Worm (Caenorhabditis elegans) whole organism, L3 larva: Measurements from ENCODE around the gene moc-5.
A peak's percentile ranks its signal among the peaks of the same experiment; 100 is the strongest.

Experiments
- R02D3.7 ChIP-seq: fragments of 150-350 bp; optimal IDR thresholded peaks from 2 replicates; lab custom pipeline; 2014; ENCODE audit warnings: missing biosample characterization, missing genetic modification characterization
- ZK546.5 ChIP-seq: sonication (generic microtip); optimal IDR thresholded peaks from 2 replicates; lab custom pipeline; 2017; ENCODE audit warnings: missing biosample characterization, missing genetic modification characterization
- aly-2 ChIP-seq: fragments of 150-350 bp; optimal IDR thresholded peaks from 2 replicates; lab custom pipeline; 2014; ENCODE audit warnings: missing biosample characterization, missing genetic modification characterization
- ama-1 ChIP-seq: fragments of 150-350 bp; optimal IDR thresholded peaks from 2 replicates; lab custom pipeline; 2018
- ceh-16 ChIP-seq: sonication (generic microtip); optimal IDR thresholded peaks from 2 replicates; lab custom pipeline; 2017; ENCODE audit warnings: missing biosample characterization, missing genetic modification characterization
- ceh-82 ChIP-seq: fragments of 150-350 bp; optimal IDR thresholded peaks from 2 replicates; lab custom pipeline; 2014; ENCODE audit warnings: missing biosample characterization, missing genetic modification characterization
- ceh-9 ChIP-seq: sonication (generic microtip); optimal IDR thresholded peaks from 2 replicates; lab custom pipeline; 2018; ENCODE audit warnings: missing biosample characterization, missing genetic modification characterization
- egl-27 ChIP-seq: sonication (generic microtip); optimal IDR thresholded peaks from 4 replicates; lab custom pipeline; 2017; ENCODE audit warnings: missing biosample characterization, missing genetic modification reagents, missing genetic modification characterization
- egl-5 ChIP-seq: fragments of 150-350 bp; optimal IDR thresholded peaks from 2 replicates; lab custom pipeline; 2017; ENCODE audit warnings: missing biosample characterization, missing genetic modification reagents, missing genetic modification characterization, inconsistent platforms
- elt-1 ChIP-seq: fragments of 150-350 bp; optimal IDR thresholded peaks from 2 replicates; lab custom pipeline; 2014; ENCODE audit warnings: missing biosample characterization, missing genetic modification characterization
- elt-2 ChIP-seq: sonication (generic microtip); optimal IDR thresholded peaks from 2 replicates; lab custom pipeline; 2016; ENCODE audit warnings: missing genetic modification reagents, mild to moderate bottlenecking, missing genetic modification characterization, missing compliant biosample characterization
- elt-3 ChIP-seq, 3 experiments: fragments of 150-350 bp in 1 of 3; sonication (generic microtip) in 2 of 3; optimal IDR thresholded peaks; 2 replicates in 2 of 3; 4 replicates in 1 of 3; lab custom pipeline; 2014 to 2017; ENCODE audit warnings: missing biosample characterization in 3 of 3, missing genetic modification characterization in 3 of 3
- fkh-10 ChIP-seq: sonication (generic microtip); optimal IDR thresholded peaks from 2 replicates; lab custom pipeline; 2017; ENCODE audit warnings: missing biosample characterization, missing genetic modification reagents, missing genetic modification characterization
- fkh-2 ChIP-seq: fragments of 150-350 bp; optimal IDR thresholded peaks from 2 replicates; lab custom pipeline; 2014; ENCODE audit warnings: missing biosample characterization, missing genetic modification reagents, missing genetic modification characterization
- fos-1 ChIP-seq: fragments of 150-350 bp; optimal IDR thresholded peaks from 2 replicates; lab custom pipeline; 2014; ENCODE audit warnings: missing biosample characterization, missing genetic modification characterization
- jun-1 ChIP-seq: fragments of 150-350 bp; optimal IDR thresholded peaks from 2 replicates; lab custom pipeline; 2014; ENCODE audit warnings: missing biosample characterization, missing genetic modification reagents, missing genetic modification characterization
- mdl-1 ChIP-seq: fragments of 150-350 bp; optimal IDR thresholded peaks from 2 replicates; lab custom pipeline; 2014; ENCODE audit warnings: missing biosample characterization, missing genetic modification characterization
- mml-1 ChIP-seq: fragments of 150-350 bp; sonication (generic microtip); optimal IDR thresholded peaks from 3 replicates; lab custom pipeline; 2014; ENCODE audit warnings: missing biosample characterization, missing genetic modification characterization
- nfya-1 ChIP-seq: sonication (generic microtip); optimal IDR thresholded peaks from 2 replicates; lab custom pipeline; 2017; ENCODE audit warnings: missing genetic modification characterization, mild to moderate bottlenecking, missing compliant biosample characterization, antibody characterized with exemption, moderate library complexity; ENCODE audit not compliant: insufficient read depth
- nhr-23 ChIP-seq: fragments of 150-350 bp; optimal IDR thresholded peaks from 2 replicates; lab custom pipeline; 2014; ENCODE audit warnings: missing biosample characterization, missing genetic modification reagents, missing genetic modification characterization
- nhr-237 ChIP-seq: fragments of 150-350 bp; optimal IDR thresholded peaks from 2 replicates; lab custom pipeline; 2014; ENCODE audit warnings: missing biosample characterization, missing genetic modification characterization
- nhr-25 ChIP-seq: sonication (generic microtip); optimal IDR thresholded peaks from 2 replicates; lab custom pipeline; 2017; ENCODE audit warnings: missing biosample characterization, missing genetic modification characterization
- nhr-43 ChIP-seq: sonication (generic microtip); optimal IDR thresholded peaks from 2 replicates; lab custom pipeline; 2016; ENCODE audit warnings: mild to moderate bottlenecking, missing genetic modification characterization, missing compliant biosample characterization; ENCODE audit not compliant: poor library complexity, severe bottlenecking
- nhr-67 ChIP-seq: fragments of 150-350 bp; optimal IDR thresholded peaks from 2 replicates; lab custom pipeline; 2014; ENCODE audit warnings: missing biosample characterization, missing genetic modification characterization
- pha-4 ChIP-seq: fragments of 150-350 bp; optimal IDR thresholded peaks from 2 replicates; lab custom pipeline; 2014; ENCODE audit warnings: missing biosample characterization, missing genetic modification reagents, missing genetic modification characterization
- pqm-1 ChIP-seq: fragments of 150-350 bp; optimal IDR thresholded peaks from 2 replicates; lab custom pipeline; 2017; ENCODE audit warnings: missing biosample characterization, missing genetic modification characterization, inconsistent platforms
- snpc-4 ChIP-seq: fragments of 150-350 bp; optimal IDR thresholded peaks from 2 replicates; lab custom pipeline; 2014; ENCODE audit warnings: missing biosample characterization, missing genetic modification characterization
- tbx-2 ChIP-seq: sonication (generic microtip); optimal IDR thresholded peaks from 2 replicates; lab custom pipeline; 2016; ENCODE audit warnings: mild to moderate bottlenecking, missing genetic modification characterization, missing compliant biosample characterization
- unc-39 ChIP-seq: sonication (generic microtip); optimal IDR thresholded peaks from 4 replicates; lab custom pipeline; 2017; ENCODE audit warnings: missing biosample characterization, missing genetic modification characterization
- zag-1 ChIP-seq: fragments of 150-350 bp; optimal IDR thresholded peaks from 2 replicates; lab custom pipeline; 2014; ENCODE audit warnings: missing biosample characterization, missing genetic modification characterization
- ztf-4 ChIP-seq: fragments of 150-350 bp; optimal IDR thresholded peaks from 2 replicates; lab custom pipeline; 2014; ENCODE audit warnings: missing biosample characterization, missing genetic modification characterization

moc-5 gene

ce11 chrX:9568574-9568973 is 2.8 kb upstream of the moc-5 start:
- no peak for TF ChIP-seq elt-3 (tag; optimal IDR thresholded peaks at IDR 0.05; lab: Kevin White, UChicago)
- no peak for TF ChIP-seq nhr-67
- TF ChIP-seq ceh-9 (tag; lab: Kevin White, UChicago) = no peak
- peak; percentile 87 for TF ChIP-seq elt-2 (tag; lab: Kevin White, UChicago)
- TF ChIP-seq pqm-1 (tag; lab: Kevin White, UChicago) = peak; percentile 55
- no peak for TF ChIP-seq fkh-10
- TF ChIP-seq, all 47 proteins: peak for 2

ce11 chrX:9566429-9566828 is 648 bp upstream of the moc-5 start, which contains the start of gene F49E2.2:
Gene F49E2.2, plus strand, starts transcription at chrX:9566729.
- TF ChIP-seq egl-27 (tag; lab: Kevin White, UChicago) (no peak), pqm-1 (tag; lab: Kevin White, UChicago) (no peak), fos-1 (tag; lab: Kevin White, UChicago) (no peak), nhr-43 (tag; lab: Kevin White, UChicago) (no peak), egl-5 (tag; lab: Kevin White, UChicago) (no peak), nfya-1 (tag; lab: Kevin White, UChicago) (no peak), ZK546.5 (tag; lab: Kevin White, UChicago) (no peak), ceh-82 (tag; lab: Kevin White, UChicago) (no peak), elt-1 (tag; lab: Kevin White, UChicago) (no peak)
- TF ChIP-seq, all 47 proteins: peak for 0

- TF ChIP-seq zag-1 (tag; lab: Kevin White, UChicago) (no peak), pha-4 (tag; lab: Kevin White, UChicago) (peak; percentile 35), ama-1 (lab: Kevin White, UChicago) (peak; percentile 50), nfya-1 (tag; lab: Kevin White, UChicago) (peak; percentile 25), elt-2 (tag; lab: Kevin White, UChicago) (peak; percentile 40)
These were observed 4.8 kb downstream of the moc-5 start for ce11 chrX:9560931-9561330.

ce11 chrX:9556038-9556437 is 9.7 kb downstream of the moc-5 start:
- TF ChIP-seq nhr-25 (tag; lab: Kevin White, UChicago) (no peak), fkh-2 (tag; lab: Kevin White, UChicago) (no peak), pha-4 (tag; lab: Kevin White, UChicago) (no peak), unc-39 (no peak), egl-5 (tag; lab: Kevin White, UChicago) (no peak), ceh-82 (tag; lab: Kevin White, UChicago) (no peak), aly-2 (no peak), ceh-16 (tag; lab: Kevin White, UChicago) (no peak), nhr-67 (no peak), fos-1 (tag; lab: Kevin White, UChicago) (no peak), zag-1 (tag; lab: Kevin White, UChicago) (no peak), egl-27 (tag; lab: Kevin White, UChicago) (no peak), nhr-23 (tag; lab: Kevin White, UChicago) (no peak), tbx-2 (tag; lab: Kevin White, UChicago) (no peak), R02D3.7 (tag; lab: Kevin White, UChicago) (no peak)
- TF ChIP-seq, all 47 proteins: peak for 0

- TF ChIP-seq elt-3 (tag; optimal IDR thresholded peaks at IDR 0.05; lab: Kevin White, UChicago) (no peak), snpc-4 (tag; lab: Kevin White, UChicago) (no peak), mml-1 (tag; lab: Kevin White, UChicago) (no peak), pqm-1 (tag; lab: Kevin White, UChicago) (no peak)
These were observed 10.5 kb downstream of the moc-5 start for ce11 chrX:9555238-9555637.

ce11 chrX:9553095-9553494 is 12.7 kb downstream of the moc-5 start:
- TF ChIP-seq nhr-237 (no peak), elt-3 (tag; optimal IDR thresholded peaks at IDR 0.05; lab: Kevin White, UChicago) (peak in 1 of 3 experiments; percentile 61), elt-2 (tag; lab: Kevin White, UChicago) (peak; percentile 83), nhr-43 (tag; lab: Kevin White, UChicago) (peak; percentile 3), mdl-1 (tag; lab: Kevin White, UChicago) (peak; percentile 23), nhr-23 (tag; lab: Kevin White, UChicago) (peak; percentile 20), pha-4 (tag; lab: Kevin White, UChicago) (peak; percentile 58), ztf-4 (tag; lab: Kevin White, UChicago) (no peak), pqm-1 (tag; lab: Kevin White, UChicago) (peak; percentile 97), jun-1 (tag; lab: Kevin White, UChicago) (peak; percentile 20), nhr-25 (tag; lab: Kevin White, UChicago) (peak; percentile 90)
